Fruit fly (Drosophila melanogaster) whole organism, embryonic: Measurements from ENCODE around the gene Cpr30B.

ENCODE experiments used
- B-H2 ChIP-seq: fragments of 200-800 bp; sonication (Bioruptor generic); optimal IDR thresholded peaks from 2 replicates; lab custom pipeline; 2018; ENCODE audit warnings: missing biosample characterization, mild to moderate bottlenecking, missing genetic modification characterization
- Bteb2 ChIP-seq: fragments of 200-800 bp; sonication (Bioruptor generic); optimal IDR thresholded peaks from 2 replicates; lab custom pipeline; 2016; ENCODE audit warnings: missing biosample characterization, missing genetic modification characterization
- CG10565 ChIP-seq: fragments of 200-800 bp; sonication (Bioruptor generic); optimal IDR thresholded peaks from 3 replicates; lab custom pipeline; 2016; ENCODE audit warnings: missing biosample characterization, mild to moderate bottlenecking, missing genetic modification characterization
- CG11085 ChIP-seq: fragments of 200-800 bp; sonication (Bioruptor generic); IDR thresholded peaks from 2 replicates; pipeline ENCODE4 v1.3.6; 2022; ENCODE audit warnings: missing biosample characterization, missing genetic modification characterization
- CG12071 ChIP-seq: fragments of 200-800 bp; sonication (Bioruptor generic); optimal IDR thresholded peaks from 3 replicates; lab custom pipeline; 2018; ENCODE audit warnings: missing biosample characterization, mild to moderate bottlenecking, missing genetic modification characterization
- CG1233 ChIP-seq: fragments of 200-800 bp; sonication (Bioruptor generic); optimal IDR thresholded peaks from 4 replicates; lab custom pipeline; 2018; ENCODE audit warnings: missing biosample characterization, mild to moderate bottlenecking, missing genetic modification characterization
- CG12391 ChIP-seq: fragments of 200-800 bp; sonication (Bioruptor generic); optimal IDR thresholded peaks from 3 replicates; lab custom pipeline; 2018; ENCODE audit warnings: missing biosample characterization, mild to moderate bottlenecking, missing genetic modification characterization, moderate library complexity
- CG12769 ChIP-seq: fragments of 200-800 bp; sonication (Bioruptor generic); optimal IDR thresholded peaks from 2 replicates; lab custom pipeline; 2019; ENCODE audit warnings: missing biosample characterization, mild to moderate bottlenecking, missing genetic modification characterization, moderate library complexity
- CG34422 ChIP-seq: fragments of 200-800 bp; sonication (Bioruptor generic); IDR thresholded peaks from 3 replicates; pipeline ENCODE4 v1.3.6; 2022; ENCODE audit warnings: missing biosample characterization, missing genetic modification characterization
- CG42726 ChIP-seq: fragments of 200-800 bp; sonication (Bioruptor generic); IDR thresholded peaks from 2 replicates; pipeline ENCODE4 v1.3.6; 2022; ENCODE audit warnings: missing biosample characterization, missing genetic modification characterization; ENCODE audit not compliant: partially characterized antibody
- CG4328 ChIP-seq: fragments of 200-800 bp; sonication (Bioruptor generic); optimal IDR thresholded peaks from 3 replicates; lab custom pipeline; 2017; ENCODE audit warnings: missing biosample characterization, missing genetic modification reagents, missing genetic modification characterization
- CG4854 ChIP-seq: fragments of 200-800 bp; sonication (Bioruptor generic); optimal IDR thresholded peaks from 2 replicates; lab custom pipeline; 2016; ENCODE audit warnings: missing biosample characterization, missing genetic modification characterization, inconsistent platforms
- CG5245 ChIP-seq: fragments of 200-800 bp; sonication (Bioruptor generic); optimal IDR thresholded peaks from 3 replicates; lab custom pipeline; 2016; ENCODE audit warnings: missing biosample characterization, missing genetic modification characterization
- CG6175 ChIP-seq: fragments of 200-800 bp; sonication (Bioruptor generic); IDR thresholded peaks from 3 replicates; pipeline ENCODE4 v1.3.6; 2022; ENCODE audit warnings: missing biosample characterization, missing genetic modification characterization
- CG6765 ChIP-seq: fragments of 200-800 bp; sonication (Bioruptor generic); optimal IDR thresholded peaks from 3 replicates; lab custom pipeline; 2017; ENCODE audit warnings: missing biosample characterization, mild to moderate bottlenecking, missing genetic modification characterization
- Deaf1 ChIP-seq: fragments of 200-800 bp; optimal IDR thresholded peaks from 3 replicates; lab custom pipeline; 2019; ENCODE audit warnings: missing biosample characterization, mild to moderate bottlenecking, missing genetic modification characterization, moderate library complexity
- Dip2 ChIP-seq: fragments of 200-800 bp; sonication (Bioruptor generic); IDR thresholded peaks from 2 replicates; pipeline ENCODE4 v1.3.6; 2022; ENCODE audit warnings: missing biosample characterization, missing genetic modification characterization
- Gsc ChIP-seq: fragments of 200-800 bp; sonication (Bioruptor generic); IDR thresholded peaks from 2 replicates; pipeline ENCODE4 v1.3.6; 2022; ENCODE audit warnings: missing biosample characterization, missing genetic modification characterization
- HmgD ChIP-seq: fragments of 200-800 bp; sonication (Bioruptor generic); optimal IDR thresholded peaks from 3 replicates; lab custom pipeline; 2016; ENCODE audit warnings: missing biosample characterization, missing genetic modification characterization
- Hsf ChIP-seq: fragments of 200-800 bp; sonication (Bioruptor generic); optimal IDR thresholded peaks from 3 replicates; lab custom pipeline; 2016; ENCODE audit warnings: missing biosample characterization, missing genetic modification characterization
- Med ChIP-seq: fragments of 200-800 bp; sonication (Bioruptor generic); peaks from one replicate; lab custom pipeline; 2016; ENCODE audit warnings: missing biosample characterization, missing genetic modification characterization, mild to moderate bottlenecking, inconsistent platforms, moderate library complexity
- Myb ChIP-seq: fragments of 200-800 bp; sonication (Bioruptor generic); optimal IDR thresholded peaks from 2 replicates; lab custom pipeline; 2016; ENCODE audit warnings: missing biosample characterization, missing genetic modification characterization
- Opbp ChIP-seq: fragments of 200-800 bp; sonication (Bioruptor generic); IDR thresholded peaks from 3 replicates; pipeline ENCODE4 v1.3.6; 2022; ENCODE audit warnings: missing biosample characterization, missing genetic modification characterization; ENCODE audit not compliant: partially characterized antibody
- Ravus ChIP-seq: fragments of 200-800 bp; sonication (Bioruptor generic); IDR thresholded peaks from 2 replicates; pipeline ENCODE4 v1.3.6; 2022; ENCODE audit warnings: missing biosample characterization, missing genetic modification characterization
- Sry-δ ChIP-seq: fragments of 200-800 bp; sonication (Bioruptor generic); optimal IDR thresholded peaks from 2 replicates; lab custom pipeline; 2016; ENCODE audit warnings: missing biosample characterization, missing genetic modification characterization
- Taf1 ChIP-seq: fragments of 200-800 bp; sonication (Bioruptor generic); IDR thresholded peaks from 2 replicates; pipeline ENCODE4 v1.3.6; 2022; ENCODE audit warnings: missing biosample characterization, missing genetic modification characterization
- az2 ChIP-seq: fragments of 200-800 bp; sonication (Bioruptor generic); optimal IDR thresholded peaks from 3 replicates; lab custom pipeline; 2016; ENCODE audit warnings: missing biosample characterization, missing genetic modification characterization
- bsh ChIP-seq, 2 experiments: fragments of 200-800 bp; sonication (Bioruptor generic); optimal IDR thresholded peaks; 2 replicates each; lab custom pipeline; 2017 to 2018; ENCODE audit warnings: mild to moderate bottlenecking in 2 of 2, missing biosample characterization in 2 of 2, missing genetic modification characterization in 2 of 2, moderate library complexity in 1 of 2
- dmrt99B ChIP-seq: fragments of 200-800 bp; sonication (Bioruptor generic); optimal IDR thresholded peaks from 2 replicates; lab custom pipeline; 2018; ENCODE audit warnings: missing biosample characterization, mild to moderate bottlenecking, missing genetic modification characterization, moderate library complexity
- en ChIP-seq: fragments of 200-800 bp; sonication (Bioruptor generic); optimal IDR thresholded peaks from 2 replicates; lab custom pipeline; 2016; ENCODE audit warnings: missing biosample characterization, missing genetic modification characterization
- gem ChIP-seq: fragments of 200-800 bp; sonication (Bioruptor generic); optimal IDR thresholded peaks from 2 replicates; lab custom pipeline; 2019; ENCODE audit warnings: missing biosample characterization, mild to moderate bottlenecking, missing genetic modification characterization, moderate library complexity
- gro ChIP-seq: fragments of 200-800 bp; sonication (Bioruptor generic); optimal IDR thresholded peaks from 2 replicates; lab custom pipeline; 2016; ENCODE audit warnings: missing biosample characterization, missing genetic modification characterization
- h ChIP-seq: fragments of >200 bp; optimal IDR thresholded peaks from 2 replicates; lab custom pipeline; 2017
- ham ChIP-seq: fragments of 200-800 bp; sonication (Bioruptor generic); IDR thresholded peaks from 2 replicates; pipeline ENCODE4 v1.3.6; 2022; ENCODE audit warnings: missing biosample characterization, missing genetic modification characterization
- hkb ChIP-seq, 2 experiments: fragments of 200-800 bp in 1 of 2; fragments of >200 bp in 1 of 2; sonication (Bioruptor generic) in 1 of 2; IDR thresholded peaks in 1 of 2; optimal IDR thresholded peaks in 1 of 2; 2 replicates each; pipeline versions ENCODE4 v1.3.6 to Lab custom; 2017 to 2022; ENCODE audit warnings: missing biosample characterization in 1 of 2, missing genetic modification characterization in 1 of 2
- jigr1 ChIP-seq: fragments of 200-800 bp; sonication (Bioruptor generic); IDR thresholded peaks from 3 replicates; pipeline ENCODE4 v1.3.6; 2022; ENCODE audit warnings: missing biosample characterization, missing genetic modification characterization
- lov ChIP-seq, 2 experiments: fragments of 200-800 bp in 1 of 2; fragments of >200 bp in 1 of 2; sonication (Bioruptor generic) in 1 of 2; IDR thresholded peaks in 1 of 2; optimal IDR thresholded peaks in 1 of 2; 2 replicates in 1 of 2; 3 replicates in 1 of 2; pipeline versions ENCODE4 v1.3.6 to Lab custom; 2017 to 2022; ENCODE audit warnings: missing biosample characterization in 1 of 2, missing genetic modification characterization in 1 of 2
- nmo ChIP-seq: fragments of 200-800 bp; sonication (Bioruptor generic); optimal IDR thresholded peaks from 2 replicates; lab custom pipeline; 2018; ENCODE audit warnings: missing biosample characterization, mild to moderate bottlenecking, missing genetic modification characterization, moderate library complexity
- otp ChIP-seq: fragments of 200-800 bp; sonication (Bioruptor generic); IDR thresholded peaks from 3 replicates; pipeline ENCODE4, ENCODE4 v1.3.6; 2022; ENCODE audit warnings: missing biosample characterization, missing genetic modification characterization
- phol ChIP-seq: fragments of 200-800 bp; sonication (Bioruptor generic); optimal IDR thresholded peaks from 3 replicates; lab custom pipeline; 2018; ENCODE audit warnings: missing biosample characterization, mild to moderate bottlenecking, missing genetic modification characterization, moderate library complexity
- pum ChIP-seq: fragments of 200-800 bp; sonication (Bioruptor generic); optimal IDR thresholded peaks from 2 replicates; lab custom pipeline; 2016; ENCODE audit warnings: missing biosample characterization, missing genetic modification characterization
- salm ChIP-seq: fragments of 200-800 bp; sonication (Bioruptor generic); optimal IDR thresholded peaks from 2 replicates; lab custom pipeline; 2018; ENCODE audit warnings: missing biosample characterization, mild to moderate bottlenecking, missing genetic modification characterization
- scrt ChIP-seq: fragments of 200-800 bp; sonication (Bioruptor generic); optimal IDR thresholded peaks from 2 replicates; lab custom pipeline; 2018; ENCODE audit warnings: missing biosample characterization, mild to moderate bottlenecking, missing genetic modification characterization, moderate library complexity
- sd ChIP-seq: fragments of 200-800 bp; sonication (Bioruptor generic); optimal IDR thresholded peaks from 3 replicates; lab custom pipeline; 2018; ENCODE audit warnings: missing biosample characterization, mild to moderate bottlenecking, missing genetic modification characterization, moderate library complexity
- sim ChIP-seq: fragments of 200-800 bp; sonication (Bioruptor generic); IDR thresholded peaks from 2 replicates; pipeline ENCODE4 v1.3.6; 2022; ENCODE audit warnings: missing biosample characterization, missing genetic modification characterization
- sr ChIP-seq: fragments of 200-800 bp; sonication (Bioruptor generic); IDR thresholded peaks from 3 replicates; pipeline ENCODE4 v1.3.6; 2022; ENCODE audit warnings: missing biosample characterization, missing genetic modification characterization
- trem ChIP-seq: fragments of 200-800 bp; optimal IDR thresholded peaks from 3 replicates; lab custom pipeline; 2019; ENCODE audit warnings: missing biosample characterization, mild to moderate bottlenecking, missing genetic modification characterization, moderate library complexity
- z ChIP-seq: fragments of 200-800 bp; sonication (Bioruptor generic); IDR thresholded peaks from 3 replicates; pipeline ENCODE4 v1.3.6; 2022; ENCODE audit warnings: missing biosample characterization, missing genetic modification characterization

Cpr30B gene

DNA sequence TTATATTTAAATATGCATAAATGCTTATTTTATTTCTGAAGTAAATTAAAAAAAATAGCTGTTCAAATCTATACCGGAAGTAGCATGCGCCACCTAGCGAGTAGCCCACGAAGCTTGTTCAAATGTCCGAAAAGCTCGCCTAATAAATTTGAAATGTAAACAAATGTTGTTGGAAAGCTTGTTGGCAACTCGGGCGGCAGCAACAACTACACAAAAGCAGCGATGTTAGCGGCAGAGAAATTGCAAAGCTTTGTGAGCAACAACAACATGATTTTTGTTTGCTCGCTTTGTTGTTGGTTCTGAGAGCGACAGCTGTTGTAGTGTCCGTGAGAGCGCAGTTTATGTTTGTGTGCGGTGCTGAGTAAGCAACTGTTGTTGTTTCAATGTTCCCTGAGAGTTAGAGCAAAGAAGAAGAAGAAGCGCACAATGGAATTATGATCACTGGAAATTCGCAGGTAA is 24.7 kb downstream of the Cpr30B start (continued):
- TF ChIP-seq CG4854 (GFP tag; lab: Kevin White, UChicago), result peak; percentile 97
- no peak for TF ChIP-seq Gsc (GFP tag; lab: Robert Waterston, UW)
- TF ChIP-seq CG1233 (GFP tag; lab: Kevin White, UChicago), result peak; percentile 99
- no peak for TF ChIP-seq h (lab: Kevin White, UChicago)
- no peak for TF ChIP-seq Dip2 (GFP tag; lab: Robert Waterston, UW)
- peak; percentile 68 for TF ChIP-seq Ravus (GFP tag; lab: Robert Waterston, UW)
- TF ChIP-seq gro, result peak; percentile 98
- TF ChIP-seq bsh (GFP tag; optimal IDR thresholded peaks at IDR 0.05; lab: Kevin White, UChicago), result peak; percentile 62 to 96
- TF ChIP-seq az2 (GFP tag; lab: Kevin White, UChicago), result peak; percentile 95
- peak; percentile 73 for TF ChIP-seq pum (GFP tag; lab: Kevin White, UChicago)
- TF ChIP-seq lov (optimal IDR thresholded peaks at IDR 0.05; lab: Kevin White, UChicago), result no peak
- TF ChIP-seq lov (GFP tag; IDR thresholded peaks at IDR 0.05; lab: Robert Waterston, UW), result peak; percentile 97
- TF ChIP-seq ham (GFP tag; lab: Robert Waterston, UW), result peak; percentile 89; the same call in 1 of the 2 replicates
- TF ChIP-seq phol (tag; lab: Kevin White, UChicago), result peak; percentile 88
- no peak for TF ChIP-seq jigr1 (GFP tag; lab: Robert Waterston, UW)
- TF ChIP-seq Taf1, result peak; percentile 70
- peak; percentile 99 for TF ChIP-seq CG4328 (GFP tag; lab: Kevin White, UChicago)
- TF ChIP-seq dmrt99B, result peak; percentile 96
- peak; percentile 98 for TF ChIP-seq en (GFP tag; lab: Kevin White, UChicago)
- peak; percentile 62 for TF ChIP-seq Sry-δ
- TF ChIP-seq Opbp (GFP tag; lab: Robert Waterston, UW), result no peak
- TF ChIP-seq HmgD, result peak; percentile 89
- TF ChIP-seq otp (GFP tag; lab: Robert Waterston, UW), result peak; percentile 99
- peak; percentile 94 for TF ChIP-seq sd (tag; lab: Kevin White, UChicago)
- TF ChIP-seq hkb (optimal IDR thresholded peaks at IDR 0.05; lab: Kevin White, UChicago), result no peak
- TF ChIP-seq hkb (GFP tag; IDR thresholded peaks at IDR 0.05; lab: Robert Waterston, UW), result peak; percentile 99
- TF ChIP-seq sim (GFP tag; lab: Robert Waterston, UW), result peak; percentile 93
- peak; percentile 99 for TF ChIP-seq sr (GFP tag; lab: Robert Waterston, UW)
- peak; percentile 89 for TF ChIP-seq gem (tag; lab: Kevin White, UChicago)
- TF ChIP-seq nmo (GFP tag; lab: Kevin White, UChicago), result peak; percentile 90
- TF ChIP-seq Deaf1 (tag; lab: Kevin White, UChicago), result peak; percentile 63
- no peak for TF ChIP-seq CG42726 (GFP tag; lab: Robert Waterston, UW)
- TF ChIP-seq CG10565, result peak; percentile 90
- peak; percentile 97 for TF ChIP-seq salm
- peak; percentile 99 for TF ChIP-seq scrt (GFP tag; lab: Kevin White, UChicago)
- peak; percentile 96 for TF ChIP-seq CG5245 (GFP tag; lab: Kevin White, UChicago)
- peak; percentile 90 for TF ChIP-seq CG12769 (tag; lab: Kevin White, UChicago)
- TF ChIP-seq CG6175 (GFP tag; lab: Robert Waterston, UW), result peak; percentile 94
- peak; percentile 98 for TF ChIP-seq CG12391 (tag; lab: Kevin White, UChicago)
- peak; percentile 100 for TF ChIP-seq CG12071 (GFP tag; lab: Kevin White, UChicago)
- peak; percentile 100 for TF ChIP-seq Med (GFP tag; lab: Kevin White, UChicago)
- peak; percentile 93 for TF ChIP-seq CG34422
- peak; percentile 63; the same call in 1 of the 3 replicates for TF ChIP-seq z
- TF ChIP-seq CG11085, result peak; percentile 91
- peak; percentile 91 for TF ChIP-seq trem (tag; lab: Kevin White, UChicago)
- peak; percentile 95 for TF ChIP-seq Hsf (GFP tag; lab: Kevin White, UChicago)
- TF ChIP-seq Myb, result peak; percentile 83
- TF ChIP-seq B-H2 (GFP tag; lab: Kevin White, UChicago), result peak; percentile 100
- peak; percentile 100 for TF ChIP-seq CG6765 (GFP tag; lab: Kevin White, UChicago)
- peak; percentile 96 for TF ChIP-seq Bteb2 (GFP tag; lab: Kevin White, UChicago)
